Fruit fly (Drosophila melanogaster) whole organism, embryonic: ENCODE measurements around the gene CG31683.

Source experiments
- C15 ChIP-seq: fragments of 200-800 bp; sonication (Bioruptor generic); IDR thresholded peaks from 3 replicates; pipeline ENCODE4 v1.3.6; 2022; ENCODE audit warnings: missing biosample characterization, missing genetic modification characterization
- CG10959 ChIP-seq: fragments of 200-800 bp; sonication (Bioruptor generic); IDR thresholded peaks from 2 replicates; pipeline ENCODE4 v1.3.6; 2022; ENCODE audit warnings: missing biosample characterization, missing genetic modification characterization
- CG10979 ChIP-seq: fragments of 200-800 bp; sonication (Bioruptor generic); optimal IDR thresholded peaks from 2 replicates; lab custom pipeline; 2018; ENCODE audit warnings: missing biosample characterization, mild to moderate bottlenecking, missing genetic modification characterization, moderate library complexity
- CG11085 ChIP-seq: fragments of 200-800 bp; sonication (Bioruptor generic); IDR thresholded peaks from 2 replicates; pipeline ENCODE4 v1.3.6; 2022; ENCODE audit warnings: missing biosample characterization, missing genetic modification characterization
- CG12104 ChIP-seq: fragments of 200-800 bp; sonication (Bioruptor generic); optimal IDR thresholded peaks from 3 replicates; lab custom pipeline; 2016; ENCODE audit warnings: missing biosample characterization, missing genetic modification characterization
- CG12299 ChIP-seq: fragments of 200-800 bp; sonication (Bioruptor generic); optimal IDR thresholded peaks from 2 replicates; lab custom pipeline; 2018; ENCODE audit warnings: missing biosample characterization, mild to moderate bottlenecking, missing genetic modification characterization
- CG13123 ChIP-seq: fragments of 200-800 bp; sonication (Bioruptor generic); optimal IDR thresholded peaks from 2 replicates; lab custom pipeline; 2016; ENCODE audit warnings: missing biosample characterization, missing genetic modification characterization
- CG13296 ChIP-seq: fragments of 200-800 bp; sonication (Bioruptor generic); optimal IDR thresholded peaks from 3 replicates; lab custom pipeline; 2018; ENCODE audit warnings: missing biosample characterization, mild to moderate bottlenecking, missing genetic modification characterization
- CG13894 ChIP-seq: fragments of 200-800 bp; sonication (Bioruptor generic); optimal IDR thresholded peaks from 3 replicates; lab custom pipeline; 2018; ENCODE audit warnings: missing biosample characterization, mild to moderate bottlenecking, missing genetic modification characterization, moderate library complexity
- CG14050 ChIP-seq: fragments of 200-800 bp; sonication (Bioruptor generic); IDR thresholded peaks from 3 replicates; pipeline ENCODE4 v1.3.6; 2022; ENCODE audit warnings: missing biosample characterization, missing genetic modification characterization
- CG14710 ChIP-seq: fragments of 200-800 bp; sonication (Bioruptor generic); optimal IDR thresholded peaks from 3 replicates; lab custom pipeline; 2019; ENCODE audit warnings: missing biosample characterization, mild to moderate bottlenecking, missing genetic modification characterization, moderate library complexity
- CG15696 ChIP-seq: fragments of 200-800 bp; sonication (Bioruptor generic); optimal IDR thresholded peaks from 2 replicates; lab custom pipeline; 2019; ENCODE audit warnings: missing biosample characterization, mild to moderate bottlenecking, missing genetic modification characterization, moderate library complexity
- CG16813 ChIP-seq: fragments of 200-800 bp; sonication (Bioruptor generic); IDR thresholded peaks from 3 replicates; pipeline ENCODE4 v1.3.6; 2022; ENCODE audit warnings: missing biosample characterization, missing genetic modification characterization; ENCODE audit not compliant: partially characterized antibody
- CG17912 ChIP-seq: fragments of 200-800 bp; sonication (Bioruptor generic); optimal IDR thresholded peaks from 2 replicates; lab custom pipeline; 2018; ENCODE audit warnings: missing biosample characterization, mild to moderate bottlenecking, missing genetic modification characterization
- CG31224 ChIP-seq: fragments of 200-800 bp; sonication (Bioruptor generic); IDR thresholded peaks from 2 replicates; pipeline ENCODE4 v1.3.6; 2022; ENCODE audit warnings: missing biosample characterization, missing genetic modification characterization
- CG31365 ChIP-seq: fragments of 200-800 bp; sonication (Bioruptor generic); optimal IDR thresholded peaks from 2 replicates; lab custom pipeline; 2018; ENCODE audit warnings: missing biosample characterization, mild to moderate bottlenecking, missing genetic modification characterization
- CG32772 ChIP-seq: fragments of 200-800 bp; sonication (Bioruptor generic); IDR thresholded peaks from 2 replicates; pipeline ENCODE4 v1.3.6; 2022; ENCODE audit warnings: missing biosample characterization, missing genetic modification characterization
- CG4820 ChIP-seq: fragments of 200-800 bp; sonication (Bioruptor generic); optimal IDR thresholded peaks from 3 replicates; lab custom pipeline; 2016; ENCODE audit warnings: missing biosample characterization, missing genetic modification characterization
- CG6654 ChIP-seq: fragments of 200-800 bp; sonication (Bioruptor generic); optimal IDR thresholded peaks from 2 replicates; lab custom pipeline; 2017; ENCODE audit warnings: missing biosample characterization, mild to moderate bottlenecking, missing genetic modification characterization
- CG6813 ChIP-seq: fragments of 200-800 bp; sonication (Bioruptor generic); optimal IDR thresholded peaks from 2 replicates; lab custom pipeline; 2017; ENCODE audit warnings: missing biosample characterization, missing genetic modification characterization, mild to moderate bottlenecking, moderate library complexity, missing genetic modification reagents
- CG8290 ChIP-seq, 3 experiments: fragments of 200-800 bp; sonication (Bioruptor generic); optimal IDR thresholded peaks; 2 replicates each; lab custom pipeline; 2016 to 2019; ENCODE audit warnings: missing biosample characterization in 3 of 3, missing genetic modification characterization in 3 of 3, mild to moderate bottlenecking in 2 of 3, moderate library complexity in 1 of 3
- CG9215 ChIP-seq: fragments of 200-800 bp; sonication (Bioruptor generic); IDR thresholded peaks from 2 replicates; pipeline ENCODE4 v1.3.6; 2022; ENCODE audit warnings: missing biosample characterization, missing genetic modification characterization
- CTCF ChIP-seq: fragments of 200-800 bp; sonication (Bioruptor generic); optimal IDR thresholded peaks from 2 replicates; lab custom pipeline; 2017; ENCODE audit warnings: missing biosample characterization, mild to moderate bottlenecking, missing genetic modification characterization, moderate library complexity
- Camta ChIP-seq: fragments of 200-800 bp; sonication (Bioruptor generic); optimal IDR thresholded peaks from 2 replicates; lab custom pipeline; 2016; ENCODE audit warnings: missing biosample characterization, missing genetic modification characterization
- CkIIα-i1 ChIP-seq: fragments of 200-800 bp; sonication (Bioruptor generic); IDR thresholded peaks from 2 replicates; pipeline ENCODE4 v1.3.6; 2022; ENCODE audit warnings: missing biosample characterization, missing genetic modification characterization
- Dll ChIP-seq: fragments of 200-800 bp; sonication (Bioruptor generic); IDR thresholded peaks from 4 replicates; pipeline ENCODE4 v1.3.6; 2022; ENCODE audit warnings: missing biosample characterization, missing genetic modification characterization; ENCODE audit not compliant: partially characterized antibody
- E2f2 ChIP-seq: fragments of 200-800 bp; sonication (Bioruptor generic); IDR thresholded peaks from 2 replicates; pipeline ENCODE4 v1.3.6; 2022; ENCODE audit warnings: missing biosample characterization, missing genetic modification characterization
- MTF-1 ChIP-seq: fragments of 200-800 bp; sonication (Bioruptor generic); optimal IDR thresholded peaks from 2 replicates; lab custom pipeline; 2018; ENCODE audit warnings: missing biosample characterization, mild to moderate bottlenecking, missing genetic modification characterization, borderline replicate concordance
- NK7.1 ChIP-seq: fragments of 200-800 bp; sonication (Bioruptor generic); optimal IDR thresholded peaks from 3 replicates; lab custom pipeline; 2016; ENCODE audit warnings: missing biosample characterization, missing genetic modification characterization
- Oli ChIP-seq: fragments of 200-800 bp; sonication (Bioruptor generic); optimal IDR thresholded peaks from 2 replicates; lab custom pipeline; 2018; ENCODE audit warnings: missing biosample characterization, mild to moderate bottlenecking, missing genetic modification characterization, moderate library complexity
- Poxn ChIP-seq: fragments of 200-800 bp; sonication (Bioruptor generic); IDR thresholded peaks from 2 replicates; pipeline ENCODE4 v1.3.6; 2022; ENCODE audit warnings: missing biosample characterization, missing genetic modification characterization
- abd-A ChIP-seq: fragments of 200-800 bp; sonication (Bioruptor generic); optimal IDR thresholded peaks from 3 replicates; lab custom pipeline; 2019; ENCODE audit warnings: missing biosample characterization, mild to moderate bottlenecking, missing genetic modification characterization, moderate library complexity
- chinmo ChIP-seq: fragments of 200-800 bp; sonication (Bioruptor generic); IDR thresholded peaks from 4 replicates; pipeline ENCODE4 v1.3.6; 2022; ENCODE audit warnings: missing biosample characterization, missing genetic modification characterization; ENCODE audit not compliant: partially characterized antibody
- corto ChIP-seq: fragments of 200-800 bp; sonication (Bioruptor generic); optimal IDR thresholded peaks from 2 replicates; lab custom pipeline; 2016; ENCODE audit warnings: missing biosample characterization, mild to moderate bottlenecking, missing genetic modification characterization, moderate library complexity
- dati ChIP-seq: fragments of 200-800 bp; sonication (Bioruptor generic); IDR thresholded peaks from 2 replicates; pipeline ENCODE4 v1.3.6; 2022; ENCODE audit warnings: missing biosample characterization, missing genetic modification characterization
- dysf ChIP-seq: fragments of 200-800 bp; sonication (Bioruptor generic); IDR thresholded peaks from 3 replicates; pipeline ENCODE4 v1.3.6; 2022; ENCODE audit warnings: missing biosample characterization, missing genetic modification characterization
- ftz-f1 ChIP-seq: fragments of 200-800 bp; sonication (Bioruptor generic); optimal IDR thresholded peaks from 2 replicates; lab custom pipeline; 2016; ENCODE audit warnings: missing biosample characterization, missing genetic modification characterization
- gsb ChIP-seq: fragments of 200-800 bp; sonication (Bioruptor generic); IDR thresholded peaks from 2 replicates; pipeline ENCODE4 v1.3.6; 2022; ENCODE audit warnings: missing biosample characterization, missing genetic modification characterization
- h ChIP-seq: fragments of >200 bp; optimal IDR thresholded peaks from 2 replicates; lab custom pipeline; 2017
- ind ChIP-seq: fragments of 200-800 bp; sonication (Bioruptor generic); optimal IDR thresholded peaks from 3 replicates; lab custom pipeline; 2016; ENCODE audit warnings: missing biosample characterization, missing genetic modification characterization
- nerfin-2 ChIP-seq: fragments of 200-800 bp; sonication (Bioruptor generic); IDR thresholded peaks from 2 replicates; pipeline ENCODE4 v1.3.6; 2022; ENCODE audit warnings: missing biosample characterization, missing genetic modification characterization; ENCODE audit not compliant: partially characterized antibody
- pho ChIP-seq: fragments of 200-800 bp; sonication (Bioruptor generic); optimal IDR thresholded peaks from 2 replicates; lab custom pipeline; 2016; ENCODE audit warnings: missing biosample characterization, missing genetic modification characterization
- pzg ChIP-seq: fragments of 200-800 bp; sonication (Bioruptor generic); optimal IDR thresholded peaks from 3 replicates; lab custom pipeline; 2018; ENCODE audit warnings: missing biosample characterization, mild to moderate bottlenecking, missing genetic modification characterization, moderate library complexity
- salm ChIP-seq: fragments of 200-800 bp; sonication (Bioruptor generic); optimal IDR thresholded peaks from 2 replicates; lab custom pipeline; 2018; ENCODE audit warnings: missing biosample characterization, mild to moderate bottlenecking, missing genetic modification characterization
- slou ChIP-seq: fragments of 200-800 bp; sonication (Bioruptor generic); optimal IDR thresholded peaks from 3 replicates; lab custom pipeline; 2016; ENCODE audit warnings: missing biosample characterization, missing genetic modification characterization
- tna ChIP-seq: fragments of 200-800 bp; sonication (Bioruptor generic); IDR thresholded peaks from 2 replicates; pipeline ENCODE4 v1.3.6; 2022; ENCODE audit warnings: missing biosample characterization, missing genetic modification characterization; ENCODE audit not compliant: partially characterized antibody
- ttk ChIP-seq: fragments of 200-800 bp; sonication (Bioruptor generic); IDR thresholded peaks from 2 replicates; pipeline ENCODE4 v2.1.2; 2022; ENCODE audit warnings: missing biosample characterization, missing genetic modification characterization
- zen ChIP-seq: fragments of 200-800 bp; sonication (Bioruptor generic); optimal IDR thresholded peaks from 3 replicates; lab custom pipeline; 2018; ENCODE audit warnings: missing biosample characterization, mild to moderate bottlenecking, missing genetic modification characterization, moderate library complexity
- zf30C ChIP-seq: fragments of 200-800 bp; sonication (Bioruptor generic); optimal IDR thresholded peaks from 3 replicates; lab custom pipeline; 2018; ENCODE audit warnings: missing biosample characterization, mild to moderate bottlenecking, missing genetic modification characterization

The CG31683 gene

DNA sequence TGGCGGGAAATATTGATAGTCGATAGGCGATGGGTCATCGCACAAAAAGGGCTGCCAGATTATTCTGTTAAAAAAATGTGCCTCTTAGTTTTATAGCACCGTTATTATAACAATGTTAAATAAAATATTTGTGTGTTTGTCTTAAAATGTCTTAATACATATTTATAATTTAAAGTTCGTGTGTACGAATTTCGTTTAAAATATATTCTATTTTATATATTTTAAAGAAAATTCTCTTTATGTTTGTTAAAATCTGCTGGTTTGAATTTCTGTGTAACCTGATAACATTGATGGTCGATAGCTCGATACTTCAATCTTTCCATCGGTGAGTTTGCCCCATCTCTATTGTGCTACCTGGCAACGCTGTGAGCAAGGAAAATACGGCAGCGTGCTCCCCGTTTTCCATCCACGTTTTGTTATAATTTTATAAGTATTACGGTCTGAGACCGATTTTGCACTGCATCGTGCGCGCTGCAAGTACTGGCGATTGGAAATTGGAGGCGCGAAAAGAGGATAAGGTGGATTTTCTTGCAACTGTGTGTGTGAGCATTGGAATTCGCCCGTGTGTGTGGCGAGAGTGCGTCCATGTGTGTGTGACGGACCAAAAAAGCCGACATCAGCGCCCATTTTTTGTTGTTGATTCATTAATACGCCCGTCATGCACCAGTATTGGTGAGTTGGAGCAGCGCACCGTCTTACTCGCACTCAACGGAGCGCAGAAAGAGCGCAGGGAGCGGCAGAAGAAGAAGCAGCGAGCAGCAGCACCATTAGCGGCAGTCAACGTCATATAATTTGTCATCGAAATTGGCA, 32.8 kb downstream of the CG31683 start, which contains the start of the genes CG10949 and Arpc2 (continued):
- no peak for TF ChIP-seq CG6813
- peak; percentile 44; the same call in 1 of the 2 replicates for TF ChIP-seq nerfin-2
- TF ChIP-seq CG32772 (GFP tag; lab: Robert Waterston, UW), result peak; percentile 33; the same call in 1 of the 2 replicates
- peak; percentile 62 for TF ChIP-seq CG15696
- TF ChIP-seq C15 (GFP tag; lab: Robert Waterston, UW), result no peak
- no peak for TF ChIP-seq CG10959
- no peak for TF ChIP-seq CG12299 (tag; lab: Kevin White, UChicago)
- TF ChIP-seq ftz-f1 (GFP tag; lab: Kevin White, UChicago), result no peak
- no peak for TF ChIP-seq ttk
- peak; percentile 65; the same call in 3 of the 4 replicates for TF ChIP-seq Dll (GFP tag; lab: Robert Waterston, UW)
- peak; percentile 18 for TF ChIP-seq zf30C (GFP tag; lab: Kevin White, UChicago)
- TF ChIP-seq CG13123 (GFP tag; lab: Kevin White, UChicago), result no peak
- no peak for TF ChIP-seq CG17912
- no peak for TF ChIP-seq dati (GFP tag; lab: Robert Waterston, UW)
- TF ChIP-seq dysf (GFP tag; lab: Robert Waterston, UW), result no peak
- TF ChIP-seq CG14710 (tag; lab: Kevin White, UChicago), result peak; percentile 86
- no peak for TF ChIP-seq CG8290 (GFP tag; optimal IDR thresholded peaks at IDR 0.05; lab: Kevin White, UChicago)
- TF ChIP-seq CG8290 (tag; optimal IDR thresholded peaks at IDR 0.05; lab: Kevin White, UChicago), result peak in 1 of 2 experiments; percentile 6
- TF ChIP-seq CG13894 (tag; lab: Kevin White, UChicago), result peak; percentile 27
- TF ChIP-seq E2f2 (GFP tag; lab: Robert Waterston, UW), result peak; percentile 67
- peak; percentile 39 for TF ChIP-seq Oli (tag; lab: Kevin White, UChicago)
- TF ChIP-seq abd-A, result no peak
- no peak for TF ChIP-seq Camta (GFP tag; lab: Kevin White, UChicago)
- peak; percentile 56 for TF ChIP-seq ind (GFP tag; lab: Kevin White, UChicago)
- TF ChIP-seq corto (GFP tag; lab: Kevin White, UChicago), result no peak
- no peak for TF ChIP-seq CkIIα-i1 (GFP tag; lab: Robert Waterston, UW)
- TF ChIP-seq CTCF, result no peak
- TF ChIP-seq CG31224 (GFP tag; lab: Robert Waterston, UW), result peak; percentile 77
- no peak for TF ChIP-seq NK7.1
- no peak for TF ChIP-seq pho (GFP tag; lab: Kevin White, UChicago)
- no peak for TF ChIP-seq CG31365 (tag; lab: Kevin White, UChicago)
- no peak for TF ChIP-seq MTF-1
- TF ChIP-seq Poxn (GFP tag; lab: Robert Waterston, UW), result no peak
- peak; percentile 17 for TF ChIP-seq slou (GFP tag; lab: Kevin White, UChicago)
- no peak; the same call in 1 of the 2 replicates for TF ChIP-seq CG11085 (GFP tag; lab: Robert Waterston, UW)
- TF ChIP-seq CG14050 (GFP tag; lab: Robert Waterston, UW), result no peak
- TF ChIP-seq chinmo (GFP tag; lab: Robert Waterston, UW), result peak; percentile 91; the same call in 1 of the 4 replicates
- TF ChIP-seq zen (tag; lab: Kevin White, UChicago), result peak; percentile 32
- TF ChIP-seq CG6654, result no peak
- TF ChIP-seq pzg (GFP tag; lab: Kevin White, UChicago), result peak; percentile 50
- no peak for TF ChIP-seq salm (tag; lab: Kevin White, UChicago)
- TF ChIP-seq CG10979 (tag; lab: Kevin White, UChicago), result peak; percentile 27
- no peak for TF ChIP-seq tna (GFP tag; lab: Robert Waterston, UW)
- TF ChIP-seq CG16813 (GFP tag; lab: Robert Waterston, UW), result peak; percentile 65
- TF ChIP-seq CG4820, result no peak
- no peak for TF ChIP-seq h (lab: Kevin White, UChicago)
- no peak for TF ChIP-seq CG12104 (GFP tag; lab: Kevin White, UChicago)
- TF ChIP-seq CG9215 (GFP tag; lab: Robert Waterston, UW), result peak; percentile 72
- no peak for TF ChIP-seq gsb (GFP tag; lab: Robert Waterston, UW)
- TF ChIP-seq CG13296 (GFP tag; lab: Kevin White, UChicago), result peak; percentile 48
